Fruit fly (Drosophila melanogaster): Measurements from ENCODE around the gene CG6788.

DNA sequence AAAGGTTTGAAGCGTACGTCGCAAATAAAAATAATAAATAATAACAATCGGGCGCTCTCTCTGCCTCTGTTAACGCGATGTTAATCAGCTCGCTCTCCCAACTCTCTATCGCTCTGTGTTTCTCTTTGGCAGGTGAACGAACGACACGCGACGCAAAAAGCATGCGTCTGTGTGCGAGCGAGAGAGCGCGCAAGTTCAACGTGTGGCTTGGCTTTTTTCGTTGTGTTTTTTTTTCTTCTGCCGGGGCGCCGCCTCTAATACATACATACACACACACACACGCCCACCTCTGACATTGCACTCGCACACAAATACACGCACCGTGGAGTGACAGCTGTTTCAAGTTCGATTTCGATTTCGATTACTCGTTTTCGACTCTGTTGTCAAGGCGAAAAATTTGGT lies 9.3 kb upstream of the CG6788 start:
- TF ChIP-seq usp (GFP tag; optimal IDR thresholded peaks at IDR 0.05) (no peak), CG8478 (optimal IDR thresholded peaks at IDR 0.05) (no peak), psq (optimal IDR thresholded peaks at IDR 0.05) (no peak)

Measured in whole organism.